Worm (Caenorhabditis elegans) whole organism, L4/young adult: ENCODE data around the gene ZK380.4.

Experiments used
- W03F9.2 ChIP-seq: fragments of 150-350 bp; optimal IDR thresholded peaks from 2 replicates; lab custom pipeline; 2014; ENCODE audit warnings: missing biosample characterization, missing genetic modification characterization
- dao-5 ChIP-seq: sonication (generic microtip); optimal IDR thresholded peaks from 2 replicates; lab custom pipeline; 2016; ENCODE audit warnings: missing genotype, missing genetic modification characterization, moderate library complexity, missing compliant biosample characterization
- him-1 ChIP-seq: sonication (generic microtip); optimal IDR thresholded peaks from 2 replicates; lab custom pipeline; 2016; ENCODE audit warnings: missing genotype, missing genetic modification reagents, missing genetic modification characterization, missing compliant biosample characterization

Gene ZK380.4

DNA sequence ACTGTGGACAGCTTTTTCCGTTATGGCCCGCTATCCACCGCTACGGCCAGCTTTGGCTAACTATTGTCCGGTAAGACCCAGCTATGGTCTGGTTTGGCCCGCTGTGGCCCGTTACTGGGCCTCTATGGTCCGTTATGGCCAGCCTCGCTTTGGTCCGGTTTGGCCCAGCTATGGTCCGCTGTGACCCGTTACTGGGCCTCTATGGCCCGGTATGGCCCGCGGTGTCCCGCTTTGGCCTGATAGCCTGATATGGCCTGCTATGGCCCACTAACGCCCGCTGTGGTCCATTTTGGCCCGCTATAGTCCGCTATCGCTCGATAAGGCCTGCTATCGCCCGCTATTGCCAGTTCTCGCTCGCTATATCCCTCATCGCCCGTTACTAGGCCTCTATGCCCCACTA, 49.2 kb downstream of the ZK380.4 start:
- TF ChIP-seq him-1 (tag; lab: Kevin White, UChicago) = no peak
- TF ChIP-seq W03F9.2 = no peak
- TF ChIP-seq dao-5 (tag; lab: Kevin White, UChicago) = no peak

- TF ChIP-seq W03F9.2 = no peak
- TF ChIP-seq him-1 (tag; lab: Kevin White, UChicago) = no peak
- no peak for TF ChIP-seq dao-5 (tag; lab: Kevin White, UChicago)
Measured at ce11 chrX:1601563-1601962, 50.2 kb downstream of the ZK380.4 start.
